Fruit fly (Drosophila melanogaster) whole organism, pupa: ENCODE results near the gene PpD6.

Experiments
- CG10348 ChIP-seq: fragments of 200-800 bp; sonication (Bioruptor generic); IDR thresholded peaks from 2 replicates; pipeline ENCODE4 v1.3.6; 2022; ENCODE audit warnings: missing biosample characterization, missing genetic modification characterization
- CG12605 ChIP-seq: fragments of 200-800 bp; sonication (Bioruptor generic); IDR thresholded peaks from 2 replicates; pipeline ENCODE4 v1.3.6; 2022; ENCODE audit warnings: missing biosample characterization, missing genetic modification characterization
- CG13204 ChIP-seq: fragments of 200-800 bp; sonication (Bioruptor generic); optimal IDR thresholded peaks from 2 replicates; lab custom pipeline; 2018; ENCODE audit warnings: missing biosample characterization, mild to moderate bottlenecking, missing genetic modification characterization, moderate library complexity
- CG14655 ChIP-seq: fragments of 200-800 bp; sonication (Bioruptor generic); optimal IDR thresholded peaks from 3 replicates; lab custom pipeline; 2017; ENCODE audit warnings: mild to moderate bottlenecking, missing biosample characterization, missing genetic modification reagents, missing genetic modification characterization
- CG15710 ChIP-seq: fragments of 200-800 bp; sonication (Bioruptor generic); optimal IDR thresholded peaks from 2 replicates; lab custom pipeline; 2018; ENCODE audit warnings: missing biosample characterization, mild to moderate bottlenecking, missing genetic modification characterization, moderate library complexity
- CG17806 ChIP-seq: fragments of 200-800 bp; sonication (Bioruptor generic); optimal IDR thresholded peaks from 2 replicates; lab custom pipeline; 2018; ENCODE audit warnings: missing biosample characterization, mild to moderate bottlenecking, missing genetic modification characterization, moderate library complexity
- CG32121 ChIP-seq: fragments of 200-800 bp; sonication (Bioruptor generic); IDR thresholded peaks from 2 replicates; pipeline ENCODE4 v1.3.6; 2022; ENCODE audit warnings: missing biosample characterization, missing genetic modification characterization
- CG34367 ChIP-seq: fragments of 200-800 bp; sonication (Bioruptor generic); optimal IDR thresholded peaks from 2 replicates; lab custom pipeline; 2018; ENCODE audit warnings: missing biosample characterization, mild to moderate bottlenecking, missing genetic modification characterization
- CG4496 ChIP-seq: fragments of 200-800 bp; sonication (Bioruptor generic); IDR thresholded peaks from 3 replicates; pipeline ENCODE4 v1.3.6; 2022; ENCODE audit warnings: missing biosample characterization, missing genetic modification characterization
- CG8159 ChIP-seq: fragments of 200-800 bp; sonication (Bioruptor generic); optimal IDR thresholded peaks from 3 replicates; lab custom pipeline; 2018; ENCODE audit warnings: missing biosample characterization, mild to moderate bottlenecking, missing genetic modification characterization, moderate library complexity
- CG8301 ChIP-seq: fragments of 200-800 bp; sonication (Bioruptor generic); optimal IDR thresholded peaks from 2 replicates; lab custom pipeline; 2018; ENCODE audit warnings: missing biosample characterization, mild to moderate bottlenecking, missing genetic modification characterization
- CG9948 ChIP-seq: fragments of 200-800 bp; sonication (Bioruptor generic); optimal IDR thresholded peaks from 2 replicates; lab custom pipeline; 2018; ENCODE audit warnings: missing biosample characterization, mild to moderate bottlenecking, missing genetic modification characterization, moderate library complexity
- D1 ChIP-seq: fragments of 200-800 bp; sonication (Bioruptor generic); optimal IDR thresholded peaks from 2 replicates; lab custom pipeline; 2018; ENCODE audit warnings: missing biosample characterization, mild to moderate bottlenecking, missing genetic modification characterization, moderate library complexity
- EcR ChIP-seq: fragments of 200-800 bp; sonication (Bioruptor generic); optimal IDR thresholded peaks from 3 replicates; lab custom pipeline; 2019; ENCODE audit warnings: missing biosample characterization, missing genetic modification characterization, mild to moderate bottlenecking, moderate library complexity, missing genetic modification reagents
- Ets98B ChIP-seq: fragments of 200-800 bp; sonication (Bioruptor generic); IDR thresholded peaks from 2 replicates; pipeline ENCODE4 v1.3.6; 2022; ENCODE audit warnings: missing biosample characterization, missing genetic modification characterization
- Pif1A ChIP-seq: fragments of 200-800 bp; sonication (Bioruptor generic); optimal IDR thresholded peaks from 3 replicates; lab custom pipeline; 2016; ENCODE audit warnings: missing biosample characterization, missing genetic modification characterization
- Pif1B ChIP-seq: fragments of 200-800 bp; sonication (Bioruptor generic); optimal IDR thresholded peaks from 3 replicates; lab custom pipeline; 2016; ENCODE audit warnings: missing biosample characterization, missing genetic modification characterization
- Snoo ChIP-seq: fragments of 200-800 bp; sonication (Bioruptor generic); optimal IDR thresholded peaks from 3 replicates; lab custom pipeline; 2017; ENCODE audit warnings: missing biosample characterization, mild to moderate bottlenecking, missing genetic modification characterization, inconsistent platforms
- fd96Ca ChIP-seq: fragments of 200-800 bp; sonication (Bioruptor generic); IDR thresholded peaks from 3 replicates; pipeline ENCODE4 v1.3.6; 2022; ENCODE audit warnings: missing biosample characterization, missing genetic modification characterization
- gl ChIP-seq: fragments of 200-800 bp; sonication (Bioruptor generic); optimal IDR thresholded peaks from 2 replicates; lab custom pipeline; 2018; ENCODE audit warnings: missing biosample characterization, mild to moderate bottlenecking, missing genetic modification characterization
- rn ChIP-seq: fragments of 200-800 bp; sonication (Bioruptor generic); IDR thresholded peaks from 2 replicates; pipeline ENCODE4 v1.3.6; 2022; ENCODE audit warnings: missing biosample characterization, missing genetic modification characterization

Gene PpD6

DNA sequence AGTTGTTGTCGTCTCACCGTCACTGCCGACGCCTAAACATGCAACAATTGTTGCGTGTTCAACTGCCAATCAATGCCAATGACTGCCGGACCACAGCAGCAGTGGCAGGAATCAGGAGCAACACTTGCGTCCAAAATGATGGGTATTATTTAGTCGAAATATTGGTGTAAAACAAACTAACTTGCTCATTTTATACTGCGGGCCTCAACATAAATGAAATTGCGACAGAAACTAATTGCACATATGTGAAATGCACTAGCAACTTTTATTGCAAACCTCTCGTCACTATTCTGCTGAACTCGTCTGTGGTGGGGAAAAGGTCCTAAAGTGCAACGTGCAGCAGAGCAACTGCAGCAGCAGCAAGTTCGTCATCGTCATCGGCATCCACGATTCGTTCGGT lies 45.3 kb downstream of the PpD6 start:
- TF ChIP-seq CG32121, result no peak
- no peak for TF ChIP-seq gl (tag; lab: Kevin White, UChicago)
- no peak for TF ChIP-seq CG10348
- TF ChIP-seq fd96Ca (GFP tag; lab: Robert Waterston, UW), result peak; percentile 69; the same call in 2 of the 3 replicates
- no peak for TF ChIP-seq D1 (tag; lab: Kevin White, UChicago)
- TF ChIP-seq rn (GFP tag; lab: Robert Waterston, UW), result no peak
- peak; percentile 45 for TF ChIP-seq CG9948 (tag; lab: Kevin White, UChicago)
- TF ChIP-seq Pif1A (GFP tag; lab: Kevin White, UChicago), result peak; percentile 4
- TF ChIP-seq Ets98B (GFP tag; lab: Robert Waterston, UW), result no peak
- peak; percentile 58 for TF ChIP-seq CG15710 (tag; lab: Kevin White, UChicago)
- peak; percentile 43 for TF ChIP-seq CG14655
- TF ChIP-seq Pif1B (GFP tag; lab: Kevin White, UChicago), result no peak
- peak; percentile 52 for TF ChIP-seq CG8159 (tag; lab: Kevin White, UChicago)
- peak; percentile 51 for TF ChIP-seq CG17806 (tag; lab: Kevin White, UChicago)
- no peak for TF ChIP-seq CG12605 (GFP tag; lab: Robert Waterston, UW)
- TF ChIP-seq Snoo, result no peak
- TF ChIP-seq EcR (GFP tag; lab: Kevin White, UChicago), result no peak
- TF ChIP-seq CG34367 (tag; lab: Kevin White, UChicago), result peak; percentile 47
- TF ChIP-seq CG13204 (GFP tag; lab: Kevin White, UChicago), result no peak
- TF ChIP-seq CG8301 (tag; lab: Kevin White, UChicago), result peak; percentile 34
- peak; percentile 41; the same call in 2 of the 3 replicates for TF ChIP-seq CG4496 (GFP tag; lab: Robert Waterston, UW)

DNA sequence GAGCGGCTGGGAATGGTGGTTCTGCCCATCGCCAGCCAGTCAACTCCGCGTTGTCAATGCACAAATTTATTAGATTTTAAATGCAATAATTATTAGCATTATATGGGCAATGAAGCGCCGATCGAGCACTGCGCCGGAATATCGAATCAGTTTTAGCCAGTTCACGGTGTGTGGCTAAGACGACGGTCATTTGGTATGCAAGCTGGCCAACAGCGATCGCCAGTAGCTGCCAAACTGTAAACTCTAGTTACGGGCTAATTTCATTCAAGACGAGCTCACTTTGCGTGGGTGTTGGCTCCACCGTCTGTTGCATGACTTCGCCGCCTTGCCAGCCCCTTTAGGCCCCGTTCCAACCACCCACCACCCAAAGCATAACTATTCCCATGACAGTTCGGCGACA lies 46.3 kb downstream of the PpD6 start:
- TF ChIP-seq EcR (GFP tag; lab: Kevin White, UChicago) (no peak), CG4496 (GFP tag; lab: Robert Waterston, UW) (no peak), gl (tag; lab: Kevin White, UChicago) (no peak), CG14655 (no peak), CG13204 (GFP tag; lab: Kevin White, UChicago) (no peak), rn (GFP tag; lab: Robert Waterston, UW) (no peak), Pif1B (GFP tag; lab: Kevin White, UChicago) (no peak), CG12605 (GFP tag; lab: Robert Waterston, UW) (no peak)

DNA sequence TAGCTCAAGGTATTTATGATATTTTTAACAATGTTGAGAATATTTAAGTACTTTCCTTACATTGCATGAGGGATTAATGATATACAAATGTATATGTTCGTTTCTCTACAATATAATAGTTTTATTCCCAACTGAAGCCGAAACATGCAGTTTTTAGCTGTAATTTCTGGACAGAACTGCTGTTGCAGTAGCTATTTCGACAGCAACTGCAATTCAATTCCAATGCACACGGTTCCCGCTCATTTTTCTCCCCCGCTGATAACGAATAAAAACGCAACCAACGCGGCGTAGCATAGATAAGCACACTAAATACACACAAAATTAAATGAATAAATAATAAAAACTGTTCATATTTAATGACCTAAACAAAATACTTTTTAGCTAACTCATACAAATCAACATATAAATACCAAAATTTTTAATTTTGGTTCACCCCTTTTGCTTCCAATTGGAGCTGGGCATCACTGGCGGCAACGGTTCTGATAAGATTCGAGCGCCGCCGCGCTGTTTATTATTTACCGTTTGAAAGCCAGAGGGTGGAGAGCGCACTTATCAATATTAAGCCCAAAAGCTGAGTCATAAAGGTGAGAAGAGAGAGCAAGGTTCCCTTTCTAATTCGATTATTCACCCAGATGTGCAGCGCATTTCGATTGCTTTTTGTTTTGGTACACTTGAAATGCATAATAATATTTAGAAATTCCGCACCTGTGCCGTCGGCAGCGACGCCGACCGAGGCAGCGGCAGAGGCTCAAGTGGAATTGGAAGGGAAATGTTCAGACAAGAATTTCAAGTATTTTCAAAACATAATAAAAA lies 49.0 kb downstream of the PpD6 start:
- TF ChIP-seq CG12605 (GFP tag; lab: Robert Waterston, UW) (no peak), CG15710 (tag; lab: Kevin White, UChicago) (peak; percentile 14), Snoo (no peak), CG17806 (tag; lab: Kevin White, UChicago) (no peak), Pif1A (GFP tag; lab: Kevin White, UChicago) (no peak), EcR (GFP tag; lab: Kevin White, UChicago) (no peak), CG8301 (tag; lab: Kevin White, UChicago) (no peak), fd96Ca (GFP tag; lab: Robert Waterston, UW) (no peak), Pif1B (GFP tag; lab: Kevin White, UChicago) (peak; percentile 18), D1 (tag; lab: Kevin White, UChicago) (no peak), CG4496 (GFP tag; lab: Robert Waterston, UW) (peak; percentile 49; the same call in 1 of the 3 replicates), CG34367 (tag; lab: Kevin White, UChicago) (peak; percentile 15), CG32121 (no peak), Ets98B (GFP tag; lab: Robert Waterston, UW) (peak; percentile 12; the same call in 1 of the 2 replicates), rn (GFP tag; lab: Robert Waterston, UW) (0 out of 2 replicates have a peak, but pooled peaks have one; percentile 3), gl (tag; lab: Kevin White, UChicago) (no peak), CG14655 (peak; percentile 59), CG10348 (no peak), CG8159 (tag; lab: Kevin White, UChicago) (peak; percentile 94), CG13204 (GFP tag; lab: Kevin White, UChicago) (no peak)

DNA sequence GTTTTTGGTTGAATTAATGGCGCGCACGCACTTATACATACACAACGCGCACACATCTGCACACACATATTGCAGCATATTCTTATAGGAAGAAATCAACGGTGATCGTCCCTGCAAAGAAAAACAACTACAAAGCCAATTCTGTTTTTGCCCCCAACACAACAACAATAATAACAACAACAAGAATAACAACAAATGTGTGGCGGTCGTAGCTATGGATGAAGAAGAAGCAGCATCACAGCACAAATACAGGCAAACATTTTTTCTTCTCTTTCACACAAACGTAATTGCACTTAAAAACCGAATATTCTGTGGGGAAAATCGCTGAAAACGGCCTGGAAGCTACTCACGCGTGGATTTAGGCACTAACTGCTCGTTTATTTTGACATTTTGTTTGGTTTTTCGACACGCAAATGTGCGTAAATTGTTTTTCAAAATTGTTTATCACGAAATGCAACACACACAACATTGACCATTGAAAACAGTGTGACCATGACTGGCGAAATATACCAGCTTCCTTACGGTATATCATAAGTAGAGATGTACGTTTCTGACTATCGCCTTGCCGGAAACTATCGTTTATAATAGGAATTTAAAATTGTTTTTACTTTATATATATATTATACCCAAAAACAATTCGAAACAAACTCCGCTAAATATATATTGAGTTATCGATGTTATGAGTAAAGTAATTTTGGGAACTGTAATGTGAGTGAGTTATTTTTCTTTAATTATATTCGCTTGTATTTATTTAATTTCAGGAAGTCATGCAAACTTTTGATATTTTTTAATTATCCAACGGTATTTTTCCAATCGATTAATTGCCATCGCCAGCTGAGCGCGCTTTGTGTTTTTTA lies 49.9 kb downstream of the PpD6 start, which contains the start of the genes Mad and gkt:
Gene Mad (minus strand): TSS at position 500 of the 857 bp plus-strand sequence.
Gene gkt (plus strand): TSS at position 807 of the 857 bp plus-strand sequence.
- TF ChIP-seq EcR (GFP tag; lab: Kevin White, UChicago) (peak; percentile 59), CG12605 (GFP tag; lab: Robert Waterston, UW) (no peak; the same call in 1 of the 2 replicates), gl (tag; lab: Kevin White, UChicago) (peak; percentile 27)
